Worm (Caenorhabditis elegans): ENCODE measurements around the gene F35H8.1.

- no peak for TF ChIP-seq tbx-11 (GFP tag; IDR thresholded peaks at IDR 0.05)
- no peak for TF ChIP-seq ama-1 (optimal IDR thresholded peaks at IDR 0.05)
- TF ChIP-seq hnd-1 (tag; optimal IDR thresholded peaks at IDR 0.05), result no peak
- no peak for TF ChIP-seq ets-7 (tag; optimal IDR thresholded peaks at IDR 0.05)
- TF ChIP-seq hmg-4 (GFP tag; optimal IDR thresholded peaks at IDR 0.05), result no peak
- no peak for TF ChIP-seq tbx-37 (GFP tag; conservative IDR thresholded peaks at IDR 0.05)
- TF ChIP-seq scrt-1 (GFP tag; IDR thresholded peaks at IDR 0.05), result no peak
- TF ChIP-seq ceh-13 (GFP tag; optimal IDR thresholded peaks at IDR 0.05), result no peak
- no peak for TF ChIP-seq tra-4 (tag; optimal IDR thresholded peaks at IDR 0.05)
- TF ChIP-seq flt-1 (GFP tag; IDR thresholded peaks at IDR 0.05), result no peak
- TF ChIP-seq B0310.2 (tag; optimal IDR thresholded peaks at IDR 0.05), result no peak
- TF ChIP-seq ceh-36 (tag; optimal IDR thresholded peaks at IDR 0.05), result no peak
- no peak for TF ChIP-seq sea-1 (GFP tag; conservative IDR thresholded peaks at IDR 0.05)
- no peak for TF ChIP-seq pes-1 (GFP tag; IDR thresholded peaks at IDR 0.05)
Observed at ce11 chrII:9583461-9583860, 30.4 kb upstream of the F35H8.1 start, which contains the start of gene wee-1.1.

All from whole organism, early embryonic.